Fruit fly (Drosophila melanogaster): ENCODE results near the gene dpr15.

- TF ChIP-seq CG4496 (GFP tag; IDR thresholded peaks at IDR 0.05) (peak; percentile 97), Pif1A (GFP tag; optimal IDR thresholded peaks at IDR 0.05) (peak; percentile 49), Snoo (tag; optimal IDR thresholded peaks at IDR 0.05) (peak; percentile 75), EcR (GFP tag; optimal IDR thresholded peaks at IDR 0.05) (no peak), fd96Ca (GFP tag; IDR thresholded peaks at IDR 0.05) (peak; percentile 83), CG17806 (tag; optimal IDR thresholded peaks at IDR 0.05) (peak; percentile 63), CG9948 (tag; optimal IDR thresholded peaks at IDR 0.05) (peak; percentile 44), CG8159 (tag; optimal IDR thresholded peaks at IDR 0.05) (peak; percentile 62), Ets98B (GFP tag; IDR thresholded peaks at IDR 0.05) (peak; percentile 51), D1 (tag; optimal IDR thresholded peaks at IDR 0.05) (peak; percentile 65), CG8301 (tag; optimal IDR thresholded peaks at IDR 0.05) (peak; percentile 33), CG13204 (GFP tag; optimal IDR thresholded peaks at IDR 0.05) (no peak), CG15710 (tag; optimal IDR thresholded peaks at IDR 0.05) (peak; percentile 61)
Measured at dm6 chr3R:12121161-12121560, 37.2 kb downstream of the dpr15 start.
